Worm (Caenorhabditis elegans) whole organism, young adult: ENCODE data around the gene K10D11.2.

Experiments used
- ceh-27 ChIP-seq: fragments of 200-800 bp; sonication (Bioruptor generic); optimal IDR thresholded peaks from 2 replicates; lab custom pipeline; 2018; ENCODE audit warnings: mild to moderate bottlenecking, missing genetic modification characterization, moderate library complexity, missing compliant biosample characterization
- chd-7 ChIP-seq: sonication (generic microtip); optimal IDR thresholded peaks from 2 replicates; lab custom pipeline; 2016; ENCODE audit warnings: mild to moderate bottlenecking, missing genetic modification characterization, moderate library complexity, missing compliant biosample characterization
- hsf-1 ChIP-seq: fragments of 200-800 bp; sonication (Bioruptor generic); IDR thresholded peaks from 2 replicates; pipeline ENCODE4 v1.3.6; 2022; ENCODE audit warnings: missing genetic modification reagents, missing genetic modification characterization, missing compliant biosample characterization
- unc-62 ChIP-seq: fragments of 150-350 bp; optimal IDR thresholded peaks from 2 replicates; lab custom pipeline; 2014; ENCODE audit warnings: missing biosample characterization, missing genetic modification reagents, missing genetic modification characterization

ce11 chrIV:13015801-13016404 is 37.1 kb downstream of the K10D11.2 start:
- TF ChIP-seq hsf-1 (GFP tag; lab: Robert Waterston, UW) (no peak), ceh-27 (GFP tag; lab: Kevin White, UChicago) (no peak), unc-62 (GFP tag; lab: Kevin White, UChicago) (no peak), chd-7 (tag; lab: Kevin White, UChicago) (no peak)
